Fruit fly (Drosophila melanogaster) ovary, adult (tissue): Measurements from ENCODE around the gene CG12992.

Experiments
- CG17801 ChIP-seq: fragments of 200-800 bp; optimal IDR thresholded peaks from 2 replicates; lab custom pipeline; 2019; ENCODE audit warnings: missing biosample characterization, mild to moderate bottlenecking, missing genetic modification characterization, moderate library complexity; ENCODE audit not compliant: partially characterized antibody

The CG12992 gene

dm6 chrX:17602466-17602865 is 13.8 kb downstream of the CG12992 start:
- no peak for TF ChIP-seq CG17801 (GFP tag; lab: Kevin White, UChicago)

dm6 chrX:17611455-17611854 is 22.8 kb downstream of the CG12992 start:
- TF ChIP-seq CG17801 (GFP tag; lab: Kevin White, UChicago): no peak

dm6 chrX:17622187-17622586 is 33.5 kb downstream of the CG12992 start:
- TF ChIP-seq CG17801 (GFP tag; lab: Kevin White, UChicago): no peak

DNA sequence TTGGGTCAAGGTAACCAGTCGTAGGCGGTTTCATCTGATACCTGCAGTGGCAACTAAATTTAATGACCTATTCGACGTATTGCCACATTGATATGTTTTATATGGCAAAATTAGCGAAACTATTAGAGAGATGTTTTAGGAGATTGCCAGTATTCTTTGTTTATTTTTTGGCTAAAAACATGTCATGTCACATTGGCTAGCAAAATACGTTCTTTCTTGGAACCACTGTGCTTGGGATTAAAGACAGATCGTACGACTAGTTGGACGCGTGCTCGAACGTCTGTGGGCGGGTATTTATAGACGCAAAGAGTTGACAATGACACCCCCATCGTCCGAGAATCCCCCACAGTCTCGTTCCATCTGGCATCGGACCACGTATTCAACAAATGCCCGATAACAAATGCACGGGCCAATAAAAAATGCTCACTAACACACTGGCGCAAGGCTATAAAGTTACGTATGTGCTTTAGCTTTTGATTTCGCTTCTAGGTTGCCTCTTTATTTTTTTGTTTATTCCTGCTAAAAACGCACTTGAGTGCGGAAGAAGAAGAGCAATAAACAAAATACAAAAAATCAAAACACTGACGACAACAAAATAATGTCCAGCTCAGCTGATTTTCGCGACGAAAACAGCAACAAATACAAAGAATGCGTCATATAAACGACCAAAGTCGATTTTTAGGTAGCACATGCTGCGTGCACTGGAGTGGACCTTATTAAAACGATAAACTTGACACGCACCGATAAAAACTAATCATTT is 35.7 kb downstream of the CG12992 start:
- TF ChIP-seq CG17801 (GFP tag; lab: Kevin White, UChicago): no peak

dm6 chrX:17624983-17625401 is 36.3 kb downstream of the CG12992 start:
- TF ChIP-seq CG17801 (GFP tag; lab: Kevin White, UChicago): peak; percentile 99

- TF ChIP-seq CG17801 (GFP tag; lab: Kevin White, UChicago): peak; percentile 91
These were observed 37.2 kb downstream of the CG12992 start for dm6 chrX:17625833-17626232.

DNA sequence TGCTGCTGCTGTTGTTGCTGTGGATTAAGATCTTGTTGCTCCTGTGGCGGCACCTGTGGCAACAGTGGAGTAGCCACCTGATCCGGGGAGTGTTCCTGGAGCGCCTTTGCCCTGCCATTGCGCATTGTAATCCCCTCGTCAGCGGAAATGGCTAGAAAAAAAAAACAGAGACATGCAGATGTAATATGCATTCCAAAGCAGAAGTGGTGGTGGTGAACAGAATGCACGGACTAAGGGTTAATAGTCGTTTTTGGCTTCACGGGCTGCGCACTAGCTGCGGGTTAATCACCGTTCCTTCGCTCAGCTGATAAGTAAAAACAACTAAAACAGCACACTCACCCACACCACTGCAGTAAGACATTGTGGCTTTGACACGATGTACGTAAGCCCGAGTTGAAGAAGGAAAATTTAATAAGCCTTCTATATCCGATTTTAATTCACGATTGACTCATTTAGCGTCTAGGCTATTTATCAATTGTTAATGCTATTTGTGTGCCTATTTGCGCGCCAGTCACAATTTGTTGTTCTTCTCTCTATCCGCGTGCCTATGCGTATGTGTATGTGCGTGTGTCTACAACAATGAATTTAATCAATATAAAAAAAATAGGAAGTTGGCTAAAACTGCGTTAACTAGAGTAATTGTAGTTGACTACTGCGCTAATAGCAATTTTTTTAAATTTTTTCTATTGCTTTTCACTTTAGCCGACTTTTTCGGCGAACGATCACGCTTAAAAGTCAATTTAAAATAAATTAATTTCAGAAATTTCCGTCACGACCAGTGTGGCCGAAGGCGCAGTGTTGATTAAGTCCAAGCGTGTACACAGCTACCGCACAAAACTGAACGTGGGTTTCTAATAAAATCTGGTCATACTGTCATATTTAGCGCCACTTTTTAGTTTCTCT is 38.7 kb downstream of the CG12992 start, which contains the start of gene stas:
Gene stas (minus strand): TSS at position 806 of the 903 bp plus-strand sequence.
- peak; percentile 56 for TF ChIP-seq CG17801 (GFP tag; lab: Kevin White, UChicago)

dm6 chrX:17629317-17629716 is 40.7 kb downstream of the CG12992 start, which contains the start of gene CG8326:
TSS of gene CG8326 (minus strand) at chrX:17629492.
- TF ChIP-seq CG17801 (GFP tag; lab: Kevin White, UChicago): no peak

DNA sequence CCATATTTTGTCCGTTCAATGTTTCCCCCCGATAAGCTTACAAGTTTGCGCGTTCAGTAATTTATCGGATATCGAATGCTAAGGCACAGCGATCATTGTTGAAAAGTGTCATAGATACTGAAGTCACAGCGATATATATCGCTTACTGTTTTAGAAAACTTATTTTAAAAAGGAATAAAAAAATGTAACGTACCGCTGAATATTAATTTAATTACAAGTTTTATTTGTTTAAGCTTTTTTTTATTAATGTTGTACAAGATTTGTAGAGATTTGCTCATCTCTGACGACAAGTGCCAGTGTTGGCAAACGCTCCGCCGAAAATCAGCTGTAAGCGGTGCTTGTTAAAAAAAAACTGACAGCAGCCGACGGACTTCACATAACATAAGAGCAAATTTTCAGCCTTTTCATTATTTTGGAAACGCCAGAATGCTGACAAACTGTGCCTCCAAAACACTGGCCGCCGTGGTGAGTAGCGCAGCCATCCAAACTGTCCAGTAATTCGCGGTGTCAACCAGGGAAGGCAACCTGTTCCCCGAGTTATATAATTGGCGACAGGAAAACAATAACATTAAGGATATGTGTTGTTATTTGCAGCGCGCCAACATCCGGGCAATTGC is 43.4 kb downstream of the CG12992 start, which contains the start of the genes corolla and ND-24:
Gene corolla (minus strand): TSS at position 52 of the 617 bp plus-strand sequence.
Gene ND-24 (plus strand): TSS at position 94 of the 617 bp plus-strand sequence.
- TF ChIP-seq CG17801 (GFP tag; lab: Kevin White, UChicago): peak; percentile 87

DNA sequence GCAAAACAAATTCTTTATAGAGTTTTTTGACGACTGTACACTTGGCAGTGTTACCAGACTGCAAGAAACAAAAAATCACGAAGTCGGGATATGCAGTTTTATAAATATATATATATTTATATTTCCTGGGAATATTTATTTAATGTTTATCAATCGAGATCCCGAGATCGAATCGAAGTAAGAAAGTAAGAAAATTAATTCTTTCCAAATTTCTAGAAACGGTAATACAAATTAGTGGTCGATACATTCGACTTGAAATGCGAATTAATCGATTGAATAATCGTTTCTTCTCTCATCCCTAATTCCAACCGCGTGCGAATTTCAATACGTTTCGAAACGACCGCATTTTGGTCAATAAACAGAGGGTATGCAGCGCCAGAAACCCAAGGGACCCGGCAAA is 47.3 kb downstream of the CG12992 start, which contains the start of the genes CG8289 and CG5800:
Gene CG8289 (minus strand): TSS at position 44 of the 400 bp plus-strand sequence.
Gene CG5800 (plus strand): TSS at position 281 of the 400 bp plus-strand sequence.
- TF ChIP-seq CG17801 (GFP tag; lab: Kevin White, UChicago): peak; percentile 66

- TF ChIP-seq CG17801 (GFP tag; lab: Kevin White, UChicago): no peak
These were observed 52.2 kb downstream of the CG12992 start for dm6 chrX:17640837-17641236.
